Worm (Caenorhabditis elegans) whole organism, L3 larva: ENCODE data around the gene C06E7.4.

Experiments used
- nhr-11 ChIP-seq: fragments of 150-350 bp; optimal IDR thresholded peaks from 2 replicates; lab custom pipeline; 2014; ENCODE audit warnings: missing biosample characterization, missing genetic modification characterization
- ztf-11 ChIP-seq: fragments of 150-350 bp; optimal IDR thresholded peaks from 2 replicates; lab custom pipeline; 2014; ENCODE audit warnings: missing biosample characterization, missing genetic modification characterization

ce11 chrIV:5865818-5866217 is 6.0 kb upstream of the C06E7.4 start, which contains the start of gene spe-27:
- TF ChIP-seq nhr-11 (tag; lab: Kevin White, UChicago) (no peak), ztf-11 (no peak)
